Fruit fly (Drosophila melanogaster): ENCODE results near the gene hzg.
A peak's percentile ranks its signal among the peaks of the same experiment; 100 is the strongest.

dm6 chr3L:15954784-15955427 is 49.6 kb downstream of the hzg start, which contains the start of the genes Pka-C3 and GXIVsPLA2:
- no peak for TF ChIP-seq Dfd (GFP tag; optimal IDR thresholded peaks at IDR 0.05)
- no peak for TF ChIP-seq Hnf4 (GFP tag; optimal IDR thresholded peaks at IDR 0.05)
- no peak for TF ChIP-seq usp (GFP tag; optimal IDR thresholded peaks at IDR 0.05)
- TF ChIP-seq Myc (optimal IDR thresholded peaks at IDR 0.05) = peak; percentile 61
- no peak for TF ChIP-seq pan (optimal IDR thresholded peaks at IDR 0.05)
- no peak for TF ChIP-seq GATAd (GFP tag; optimal IDR thresholded peaks at IDR 0.05)
- TF ChIP-seq OdsH (GFP tag; optimal IDR thresholded peaks at IDR 0.05) = no peak
- TF ChIP-seq Abd-B (GFP tag; optimal IDR thresholded peaks at IDR 0.05) = no peak
- TF ChIP-seq dsf (GFP tag; optimal IDR thresholded peaks at IDR 0.05; ENCODE audit: borderline replicate concordance) = no peak
- TF ChIP-seq dl (GFP tag; optimal IDR thresholded peaks at IDR 0.05; ENCODE audit: insufficient read depth in 1 of 2, partially characterized antibody in 2 of 2) = no peak
- TF ChIP-seq rgr (GFP tag; optimal IDR thresholded peaks at IDR 0.05) = no peak
- no peak for TF ChIP-seq br (GFP tag; optimal IDR thresholded peaks at IDR 0.05)
- no peak for TF ChIP-seq dmrt93B (GFP tag; optimal IDR thresholded peaks at IDR 0.05)
- no peak for TF ChIP-seq fru (GFP tag; optimal IDR thresholded peaks at IDR 0.05)

Measured in whole organism, wandering third instar larva.